Fruit fly (Drosophila melanogaster) whole organism, prepupa: ENCODE data around the gene Oseg1.

ENCODE experiments used
- Blimp-1 ChIP-seq: fragments of 200-800 bp; sonication (Bioruptor generic); optimal IDR thresholded peaks from 3 replicates; lab custom pipeline; 2017; ENCODE audit warnings: missing biosample characterization, missing genetic modification characterization, mild to moderate bottlenecking, moderate library complexity, missing genetic modification reagents
- CG10669 ChIP-seq: fragments of 200-800 bp; sonication (Bioruptor generic); optimal IDR thresholded peaks from 3 replicates; lab custom pipeline; 2018; ENCODE audit warnings: missing biosample characterization, mild to moderate bottlenecking, missing genetic modification characterization, moderate library complexity
- CG11762 ChIP-seq: fragments of 200-800 bp; sonication (Bioruptor generic); optimal IDR thresholded peaks from 3 replicates; lab custom pipeline; 2016; ENCODE audit warnings: missing biosample characterization, missing genetic modification characterization; ENCODE audit not compliant: insufficient read depth
- CG11902 ChIP-seq: fragments of 200-800 bp; sonication (Bioruptor generic); optimal IDR thresholded peaks from 3 replicates; lab custom pipeline; 2016; ENCODE audit warnings: missing biosample characterization, missing genetic modification characterization
- CG15336 ChIP-seq: fragments of 200-800 bp; sonication (Bioruptor generic); IDR thresholded peaks from 2 replicates; pipeline ENCODE4 v1.3.6; 2022; ENCODE audit warnings: missing biosample characterization, missing genetic modification characterization
- CG1621 ChIP-seq: fragments of 200-800 bp; sonication (Bioruptor generic); optimal IDR thresholded peaks from 3 replicates; lab custom pipeline; 2018; ENCODE audit warnings: missing biosample characterization, mild to moderate bottlenecking, missing genetic modification characterization
- CG16779 ChIP-seq: fragments of 200-800 bp; sonication (Bioruptor generic); optimal IDR thresholded peaks from 3 replicates; lab custom pipeline; 2017; ENCODE audit warnings: missing biosample characterization, mild to moderate bottlenecking, missing genetic modification characterization
- CG3032 ChIP-seq: fragments of 200-800 bp; optimal IDR thresholded peaks from 2 replicates; lab custom pipeline; 2019; ENCODE audit warnings: missing biosample characterization, mild to moderate bottlenecking, missing genetic modification characterization, moderate library complexity
- CG31627 ChIP-seq: fragments of 200-800 bp; sonication (Bioruptor generic); optimal IDR thresholded peaks from 3 replicates; lab custom pipeline; 2016; ENCODE audit warnings: missing biosample characterization, missing genetic modification characterization
- CG32006 ChIP-seq: fragments of 200-800 bp; sonication (Bioruptor generic); optimal IDR thresholded peaks from 3 replicates; lab custom pipeline; 2017; ENCODE audit warnings: missing biosample characterization, mild to moderate bottlenecking, missing genetic modification characterization
- CG34406 ChIP-seq: fragments of 200-800 bp; sonication (Bioruptor generic); optimal IDR thresholded peaks from 3 replicates; lab custom pipeline; 2016; ENCODE audit warnings: missing biosample characterization, missing genetic modification characterization
- CG3919 ChIP-seq: fragments of 200-800 bp; sonication (Bioruptor generic); optimal IDR thresholded peaks from 3 replicates; lab custom pipeline; 2016; ENCODE audit warnings: missing biosample characterization, missing genetic modification characterization
- CG6163 ChIP-seq: fragments of 200-800 bp; sonication (Bioruptor generic); IDR thresholded peaks from 3 replicates; pipeline ENCODE4 v1.3.6; 2022; ENCODE audit warnings: missing biosample characterization, missing genetic modification characterization
- CG6276 ChIP-seq: fragments of 200-800 bp; sonication (Bioruptor generic); optimal IDR thresholded peaks from 2 replicates; lab custom pipeline; 2017; ENCODE audit warnings: missing biosample characterization, mild to moderate bottlenecking, missing genetic modification characterization
- CG6792 ChIP-seq: fragments of 200-800 bp; sonication (Bioruptor generic); optimal IDR thresholded peaks from 3 replicates; lab custom pipeline; 2016; ENCODE audit warnings: missing biosample characterization, missing genetic modification characterization
- CG6808 ChIP-seq: fragments of 200-800 bp; sonication (Bioruptor generic); optimal IDR thresholded peaks from 3 replicates; lab custom pipeline; 2017; ENCODE audit warnings: missing biosample characterization, missing genetic modification characterization, mild to moderate bottlenecking, moderate library complexity, missing genetic modification reagents
- CG8632 ChIP-seq: fragments of 200-800 bp; sonication (Bioruptor generic); optimal IDR thresholded peaks from 3 replicates; lab custom pipeline; 2016; ENCODE audit warnings: missing biosample characterization, missing genetic modification characterization
- CG9139 ChIP-seq: fragments of 200-800 bp; sonication (Bioruptor generic); optimal IDR thresholded peaks from 3 replicates; lab custom pipeline; 2017; ENCODE audit warnings: missing biosample characterization, mild to moderate bottlenecking, missing genetic modification characterization
- Eip75B ChIP-seq: fragments of 200-800 bp; sonication (Bioruptor generic); optimal IDR thresholded peaks from 3 replicates; lab custom pipeline; 2016; ENCODE audit warnings: missing biosample characterization, missing genetic modification characterization
- Eip78C ChIP-seq: fragments of 200-800 bp; sonication (Bioruptor generic); peaks from one replicate; lab custom pipeline; 2016; ENCODE audit warnings: missing biosample characterization, missing genetic modification characterization
- Eip93F ChIP-seq: fragments of 200-800 bp; sonication (Bioruptor generic); optimal IDR thresholded peaks from 2 replicates; lab custom pipeline; 2016; ENCODE audit warnings: missing biosample characterization, mild to moderate bottlenecking, missing genetic modification characterization
- Ets21C ChIP-seq: fragments of 200-800 bp; sonication (Bioruptor generic); optimal IDR thresholded peaks from 3 replicates; lab custom pipeline; 2016; ENCODE audit warnings: missing biosample characterization, missing genetic modification characterization
- Ets96B ChIP-seq: fragments of 200-800 bp; optimal IDR thresholded peaks from 2 replicates; lab custom pipeline; 2019; ENCODE audit warnings: missing biosample characterization, mild to moderate bottlenecking, missing genetic modification characterization, moderate library complexity
- Gug ChIP-seq: fragments of 200-800 bp; sonication (Bioruptor generic); IDR thresholded peaks from 2 replicates; pipeline ENCODE4 v1.3.6; 2022; ENCODE audit warnings: missing biosample characterization, missing genetic modification characterization
- Hr38 ChIP-seq: sonication (Bioruptor generic); optimal IDR thresholded peaks from 2 replicates; lab custom pipeline; 2016; ENCODE audit warnings: missing biosample characterization, missing genetic modification characterization
- Hr4 ChIP-seq: fragments of 200-800 bp; sonication (Bioruptor generic); optimal IDR thresholded peaks from 3 replicates; lab custom pipeline; 2016; ENCODE audit warnings: missing biosample characterization, missing genetic modification characterization
- Lpt ChIP-seq: fragments of 200-800 bp; sonication (Bioruptor generic); optimal IDR thresholded peaks from 3 replicates; lab custom pipeline; 2016; ENCODE audit warnings: missing biosample characterization, missing genetic modification characterization
- Met ChIP-seq: fragments of 200-800 bp; sonication (Bioruptor generic); optimal IDR thresholded peaks from 3 replicates; lab custom pipeline; 2016; ENCODE audit warnings: missing biosample characterization, missing genetic modification characterization
- OdsH ChIP-seq: fragments of 200-800 bp; sonication (Bioruptor generic); optimal IDR thresholded peaks from 3 replicates; lab custom pipeline; 2016; ENCODE audit warnings: missing biosample characterization, missing genetic modification characterization
- Sox14 ChIP-seq: fragments of 200-800 bp; sonication (Bioruptor generic); optimal IDR thresholded peaks from 3 replicates; lab custom pipeline; 2016; ENCODE audit warnings: missing biosample characterization, missing genetic modification characterization
- achi ChIP-seq: fragments of 200-800 bp; sonication (Bioruptor generic); optimal IDR thresholded peaks from 3 replicates; lab custom pipeline; 2016; ENCODE audit warnings: missing biosample characterization, missing genetic modification characterization
- acj6 ChIP-seq: fragments of 200-800 bp; sonication (Bioruptor generic); optimal IDR thresholded peaks from 3 replicates; lab custom pipeline; 2016; ENCODE audit warnings: missing biosample characterization, missing genetic modification characterization
- cyc ChIP-seq: fragments of 200-800 bp; sonication (Bioruptor generic); optimal IDR thresholded peaks from 3 replicates; lab custom pipeline; 2016; ENCODE audit warnings: missing biosample characterization, missing genetic modification characterization
- dac ChIP-seq: fragments of 200-800 bp; sonication (Bioruptor generic); optimal IDR thresholded peaks from 2 replicates; lab custom pipeline; 2017; ENCODE audit warnings: missing biosample characterization, mild to moderate bottlenecking, missing genetic modification characterization
- dsx ChIP-seq: fragments of 200-800 bp; optimal IDR thresholded peaks from 3 replicates; lab custom pipeline; 2019; ENCODE audit warnings: missing biosample characterization, mild to moderate bottlenecking, missing genetic modification characterization, moderate library complexity; ENCODE audit not compliant: poor library complexity, severe bottlenecking
- eg ChIP-seq: fragments of 200-800 bp; sonication (Bioruptor generic); IDR thresholded peaks from 3 replicates; pipeline ENCODE4 v1.3.6; 2022; ENCODE audit warnings: missing biosample characterization, missing genetic modification characterization
- esn ChIP-seq: fragments of 200-800 bp; sonication (Bioruptor generic); optimal IDR thresholded peaks from 2 replicates; lab custom pipeline; 2016; ENCODE audit warnings: missing biosample characterization, mild to moderate bottlenecking, missing genetic modification characterization, moderate library complexity
- fd59A ChIP-seq: fragments of 200-800 bp; sonication (Bioruptor generic); optimal IDR thresholded peaks from 2 replicates; lab custom pipeline; 2017; ENCODE audit warnings: missing biosample characterization, mild to moderate bottlenecking, missing genetic modification characterization, missing genetic modification reagents
- fkh ChIP-seq: fragments of 200-800 bp; sonication (Bioruptor generic); optimal IDR thresholded peaks from 3 replicates; lab custom pipeline; 2017; ENCODE audit warnings: missing biosample characterization, mild to moderate bottlenecking, missing genetic modification characterization, moderate library complexity
- lz ChIP-seq: fragments of 200-800 bp; sonication (Bioruptor generic); optimal IDR thresholded peaks from 3 replicates; lab custom pipeline; 2016; ENCODE audit warnings: missing biosample characterization, missing genetic modification characterization
- spab ChIP-seq: fragments of 200-800 bp; sonication (Bioruptor generic); optimal IDR thresholded peaks from 2 replicates; lab custom pipeline; 2017; ENCODE audit warnings: missing biosample characterization, mild to moderate bottlenecking, missing genetic modification characterization, missing genetic modification reagents
- ss ChIP-seq, 2 experiments: fragments of 200-800 bp; sonication (Bioruptor generic); optimal IDR thresholded peaks; 2 replicates in 1 of 2; 3 replicates in 1 of 2; lab custom pipeline; 2017 to 2018; ENCODE audit warnings: mild to moderate bottlenecking in 2 of 2, missing biosample characterization in 2 of 2, missing genetic modification characterization in 2 of 2, moderate library complexity in 1 of 2
- svp ChIP-seq: fragments of 200-800 bp; sonication (Bioruptor generic); peaks from one replicate; lab custom pipeline; 2016; ENCODE audit warnings: missing biosample characterization, missing genetic modification characterization
- topi ChIP-seq: fragments of 200-800 bp; sonication (Bioruptor generic); optimal IDR thresholded peaks from 3 replicates; lab custom pipeline; 2016; ENCODE audit warnings: missing biosample characterization, missing genetic modification characterization

Oseg1 gene

dm6 chr3L:8458767-8459614, 46.4 kb upstream of the Oseg1 start (continued):
- TF ChIP-seq CG10669 (GFP tag; lab: Kevin White, UChicago) (peak; percentile 69), Blimp-1 (GFP tag; lab: Kevin White, UChicago) (no peak), ss (GFP tag; optimal IDR thresholded peaks at IDR 0.05; lab: Kevin White, UChicago) (peak in 1 of 2 experiments; percentile 34), spab (GFP tag; lab: Kevin White, UChicago) (peak; percentile 67), Eip93F (GFP tag; lab: Kevin White, UChicago) (no peak), fkh (no peak), CG34406 (GFP tag; lab: Kevin White, UChicago) (peak; percentile 47), CG1621 (tag; lab: Kevin White, UChicago) (no peak), dac (GFP tag; lab: Kevin White, UChicago) (peak; percentile 3), fd59A (GFP tag; lab: Kevin White, UChicago) (peak; percentile 72), CG31627 (GFP tag; lab: Kevin White, UChicago) (peak; percentile 40), CG6792 (GFP tag; lab: Kevin White, UChicago) (peak; percentile 64), Eip75B (GFP tag; lab: Kevin White, UChicago) (peak; percentile 63), lz (GFP tag; lab: Kevin White, UChicago) (peak; percentile 43), Hr4 (GFP tag; lab: Kevin White, UChicago) (peak; percentile 57), topi (GFP tag; lab: Kevin White, UChicago) (peak; percentile 60), CG6808 (peak; percentile 67), CG3032 (tag; lab: Kevin White, UChicago) (peak; percentile 68), CG16779 (tag; lab: Kevin White, UChicago) (no peak), CG6163 (GFP tag; lab: Robert Waterston, UW) (no peak), CG32006 (GFP tag; lab: Kevin White, UChicago) (peak; percentile 75), OdsH (peak; percentile 67), CG11902 (GFP tag; lab: Kevin White, UChicago) (peak; percentile 9), esn (GFP tag; lab: Kevin White, UChicago) (peak; percentile 56), svp (GFP tag; lab: Kevin White, UChicago) (peak; percentile 74), CG6276 (peak; percentile 51), cyc (GFP tag; lab: Kevin White, UChicago) (peak; percentile 30), CG11762 (GFP tag; lab: Kevin White, UChicago) (peak; percentile 50), Sox14 (GFP tag; lab: Kevin White, UChicago) (peak; percentile 59), CG15336 (GFP tag; lab: Robert Waterston, UW) (peak; percentile 61), CG9139 (GFP tag; lab: Kevin White, UChicago) (peak; percentile 1), Met (GFP tag; lab: Kevin White, UChicago) (peak; percentile 70)

- peak; percentile 95 for TF ChIP-seq svp (GFP tag; lab: Kevin White, UChicago)
- TF ChIP-seq CG8632 (GFP tag; lab: Kevin White, UChicago): peak; percentile 93
- peak; percentile 89 for TF ChIP-seq CG1621 (tag; lab: Kevin White, UChicago)
- peak; percentile 96 for TF ChIP-seq CG3919 (GFP tag; lab: Kevin White, UChicago)
- TF ChIP-seq dsx (GFP tag; lab: Kevin White, UChicago): peak; percentile 89
- TF ChIP-seq ss (GFP tag; optimal IDR thresholded peaks at IDR 0.05; lab: Kevin White, UChicago): peak; percentile 89 to 94
- peak; percentile 93 for TF ChIP-seq CG6808
- peak; percentile 98 for TF ChIP-seq Eip78C (GFP tag; lab: Kevin White, UChicago)
- TF ChIP-seq Ets96B (tag; lab: Kevin White, UChicago): peak; percentile 96
- peak; percentile 95 for TF ChIP-seq CG10669 (GFP tag; lab: Kevin White, UChicago)
- peak; percentile 95 for TF ChIP-seq CG3032 (tag; lab: Kevin White, UChicago)
- TF ChIP-seq Gug: peak; percentile 99
- TF ChIP-seq CG6163 (GFP tag; lab: Robert Waterston, UW): peak; percentile 97
- peak; percentile 97 for TF ChIP-seq eg
- TF ChIP-seq Ets21C (GFP tag; lab: Kevin White, UChicago): peak; percentile 75
- peak; percentile 91 for TF ChIP-seq fkh
- peak; percentile 95 for TF ChIP-seq Lpt (GFP tag; lab: Kevin White, UChicago)
- TF ChIP-seq esn (GFP tag; lab: Kevin White, UChicago): peak; percentile 91
- TF ChIP-seq Met (GFP tag; lab: Kevin White, UChicago): peak; percentile 89
- TF ChIP-seq CG34406 (GFP tag; lab: Kevin White, UChicago): peak; percentile 91
- TF ChIP-seq achi: peak; percentile 94
- peak; percentile 95 for TF ChIP-seq acj6 (GFP tag; lab: Kevin White, UChicago)
- peak; percentile 83 for TF ChIP-seq CG9139 (GFP tag; lab: Kevin White, UChicago)
- TF ChIP-seq Hr38 (GFP tag; lab: Kevin White, UChicago): peak; percentile 53
- peak; percentile 89 for TF ChIP-seq lz (GFP tag; lab: Kevin White, UChicago)
Observed at dm6 chr3L:8457866-8458766, 45.5 kb upstream of the Oseg1 start.
